Worm (Caenorhabditis elegans) whole organism, L2 larva: Measurements from ENCODE around the gene W03C9.2.

Experiments used
- aly-2 ChIP-seq: fragments of 150-350 bp; optimal IDR thresholded peaks from 2 replicates; lab custom pipeline; 2014; ENCODE audit warnings: missing biosample characterization, missing genetic modification characterization
- egl-27 ChIP-seq: sonication (generic microtip); optimal IDR thresholded peaks from 3 replicates; lab custom pipeline; 2017; ENCODE audit warnings: missing biosample characterization, missing genetic modification reagents, missing genetic modification characterization
- gmeb-1 ChIP-seq: fragments of 150-350 bp; optimal IDR thresholded peaks from 2 replicates; lab custom pipeline; 2014; ENCODE audit warnings: missing biosample characterization, missing genetic modification characterization
- lin-39 ChIP-seq: fragments of 150-350 bp; optimal IDR thresholded peaks from 2 replicates; lab custom pipeline; 2014; ENCODE audit warnings: missing biosample characterization, missing genetic modification reagents, missing genetic modification characterization
- nhr-12 ChIP-seq: fragments of 150-350 bp; optimal IDR thresholded peaks from 2 replicates; lab custom pipeline; 2014; ENCODE audit warnings: missing biosample characterization, missing genetic modification characterization
- nhr-129 ChIP-seq: fragments of 150-350 bp; optimal IDR thresholded peaks from 2 replicates; lab custom pipeline; 2014; ENCODE audit warnings: missing biosample characterization, missing genetic modification characterization
- nhr-77 ChIP-seq: fragments of 150-350 bp; optimal IDR thresholded peaks from 2 replicates; lab custom pipeline; 2014; ENCODE audit warnings: missing biosample characterization, missing genetic modification characterization
- skn-1 ChIP-seq: sonication (generic microtip); optimal IDR thresholded peaks from 2 replicates; lab custom pipeline; 2017; ENCODE audit warnings: missing biosample characterization, missing genetic modification characterization
- snpc-4 ChIP-seq: fragments of 150-350 bp; optimal IDR thresholded peaks from 2 replicates; lab custom pipeline; 2014; ENCODE audit warnings: missing biosample characterization, missing genetic modification characterization
- unc-55 ChIP-seq: fragments of 150-350 bp; sonication (generic microtip); optimal IDR thresholded peaks from 3 replicates; lab custom pipeline; 2014; ENCODE audit warnings: missing biosample characterization, missing genetic modification reagents, missing genetic modification characterization
- unc-62 ChIP-seq: fragments of 150-350 bp; optimal IDR thresholded peaks from 2 replicates; lab custom pipeline; 2014; ENCODE audit warnings: missing biosample characterization, missing genetic modification reagents, missing genetic modification characterization

DNA sequence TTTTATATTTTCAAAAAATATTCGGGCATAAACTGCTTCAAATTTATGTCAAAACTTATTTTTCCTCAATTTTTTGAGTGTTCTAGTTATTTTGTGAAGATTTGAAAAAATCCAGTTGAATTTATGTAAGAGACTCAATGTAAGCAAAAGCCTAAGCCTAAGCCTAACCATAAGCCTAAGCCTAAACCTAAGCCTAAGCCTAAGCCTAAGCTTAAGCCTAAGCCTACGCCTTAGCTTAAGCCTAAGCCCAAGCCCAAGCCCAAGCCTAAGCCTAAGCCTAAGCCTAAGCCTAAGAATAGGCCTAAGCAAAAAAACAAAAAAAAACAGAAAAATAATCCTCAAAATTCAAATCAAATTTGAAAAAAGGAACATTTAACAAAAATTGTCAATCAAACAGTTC lies 32.0 kb upstream of the W03C9.2 start:
- TF ChIP-seq egl-27 (tag; lab: Kevin White, UChicago): no peak
- no peak for TF ChIP-seq gmeb-1 (tag; lab: Kevin White, UChicago)
- TF ChIP-seq skn-1 (tag; lab: Kevin White, UChicago): no peak
- TF ChIP-seq unc-55 (GFP tag; lab: Kevin White, UChicago): no peak
- TF ChIP-seq nhr-129 (tag; lab: Kevin White, UChicago): no peak
- no peak for TF ChIP-seq nhr-77 (tag; lab: Kevin White, UChicago)
- no peak for TF ChIP-seq snpc-4
- TF ChIP-seq aly-2: no peak
- no peak for TF ChIP-seq lin-39 (tag; lab: Kevin White, UChicago)
- TF ChIP-seq unc-62: no peak
- TF ChIP-seq nhr-12 (tag; lab: Kevin White, UChicago): no peak
